Worm (Caenorhabditis elegans) whole organism, L4 larva: ENCODE data around the gene C28D4.5.

Experiments
- F26F4.8 ChIP-seq: fragments of 200-800 bp; sonication (Bioruptor generic); conservative IDR thresholded peaks from 2 replicates; pipeline ENCODE4 v1.3.6; 2022; ENCODE audit warnings: missing genetic modification characterization, missing compliant biosample characterization
- F44E2.7 ChIP-seq: fragments of 200-800 bp; sonication (Bioruptor generic); IDR thresholded peaks from 2 replicates; pipeline ENCODE4 v2.1.2; 2022; ENCODE audit warnings: missing genetic modification characterization, missing compliant biosample characterization
- Y105C5A.15 ChIP-seq: fragments of 200-800 bp; sonication (Bioruptor generic); IDR thresholded peaks from 2 replicates; pipeline ENCODE4 v1.3.6; 2022; ENCODE audit warnings: missing genetic modification characterization, missing compliant biosample characterization
- Y5F2A.4 ChIP-seq: fragments of 200-800 bp; sonication (Bioruptor generic); optimal IDR thresholded peaks from 2 replicates; lab custom pipeline; 2018; ENCODE audit warnings: mild to moderate bottlenecking, missing genetic modification characterization, missing compliant biosample characterization
- ZK337.2 ChIP-seq: fragments of 200-800 bp; sonication (Bioruptor generic); IDR thresholded peaks from 2 replicates; pipeline ENCODE4 v1.3.6; 2022; ENCODE audit warnings: missing genetic modification reagents, missing genetic modification characterization, missing compliant biosample characterization
- aha-1 ChIP-seq: fragments of 150-350 bp; peaks from one replicate; lab custom pipeline; 2014; ENCODE audit warnings: missing biosample characterization, missing genetic modification characterization
- aly-2 ChIP-seq: sonication (generic microtip); optimal IDR thresholded peaks from 2 replicates; lab custom pipeline; 2018; ENCODE audit warnings: missing biosample characterization, missing genetic modification characterization
- arid-1 ChIP-seq: fragments of 200-800 bp; sonication (Bioruptor generic); conservative IDR thresholded peaks from 2 replicates; pipeline ENCODE4 v1.3.6; 2022; ENCODE audit warnings: missing genetic modification reagents, missing genetic modification characterization, missing compliant biosample characterization
- ceh-44 ChIP-seq: fragments of 200-800 bp; sonication (Bioruptor generic); IDR thresholded peaks from 2 replicates; pipeline ENCODE4 v1.3.6; 2022; ENCODE audit warnings: missing genetic modification reagents, missing genetic modification characterization, missing compliant biosample characterization
- daf-16 ChIP-seq, 3 experiments: sonication (generic microtip); optimal IDR thresholded peaks; 2 replicates each; lab custom pipeline; 2016 to 2017; ENCODE audit warnings: missing genetic modification characterization in 3 of 3, missing genetic modification reagents in 3 of 3, mild to moderate bottlenecking in 2 of 3, missing compliant biosample characterization in 2 of 3, missing biosample characterization in 1 of 3, moderate library complexity in 1 of 3
- daf-19 ChIP-seq: fragments of 200-800 bp; sonication (Bioruptor generic); conservative IDR thresholded peaks from 2 replicates; pipeline ENCODE4 v1.3.6; 2022; ENCODE audit warnings: missing genetic modification characterization, missing compliant biosample characterization
- daf-8 ChIP-seq: fragments of 200-800 bp; sonication (Bioruptor generic); IDR thresholded peaks from 2 replicates; pipeline ENCODE4 v1.3.6; 2022; ENCODE audit warnings: missing genetic modification characterization, missing compliant biosample characterization
- dmd-6 ChIP-seq: fragments of 200-800 bp; sonication (Bioruptor generic); IDR thresholded peaks from 2 replicates; pipeline ENCODE4 v1.3.6; 2022; ENCODE audit warnings: missing genetic modification reagents, missing genetic modification characterization, missing compliant biosample characterization
- dve-1 ChIP-seq: sonication (generic microtip); optimal IDR thresholded peaks from 2 replicates; lab custom pipeline; 2017; ENCODE audit warnings: antibody characterized with exemption, mild to moderate bottlenecking, missing genetic modification characterization, missing compliant biosample characterization; ENCODE audit not compliant: insufficient read depth
- fos-1 ChIP-seq: fragments of 150-350 bp; optimal IDR thresholded peaks from 2 replicates; lab custom pipeline; 2014; ENCODE audit warnings: missing biosample characterization, missing genetic modification characterization
- gei-8 ChIP-seq: fragments of 200-800 bp; sonication (Bioruptor generic); optimal IDR thresholded peaks from 2 replicates; lab custom pipeline; 2018; ENCODE audit warnings: mild to moderate bottlenecking, missing genetic modification characterization, missing compliant biosample characterization
- hlh-30 ChIP-seq: sonication (generic microtip); optimal IDR thresholded peaks from 2 replicates; lab custom pipeline; 2017; ENCODE audit warnings: antibody characterized with exemption, mild to moderate bottlenecking, missing genetic modification characterization, missing compliant biosample characterization; ENCODE audit not compliant: insufficient read depth
- hmg-1.1 ChIP-seq: fragments of 200-800 bp; sonication (Bioruptor generic); IDR thresholded peaks from 2 replicates; pipeline ENCODE4 v1.3.6; 2022; ENCODE audit warnings: missing genetic modification reagents, missing genetic modification characterization, missing compliant biosample characterization
- lim-7 ChIP-seq: fragments of 200-800 bp; sonication (Bioruptor generic); IDR thresholded peaks from 2 replicates; pipeline ENCODE4 v1.3.6; 2022; ENCODE audit warnings: missing genetic modification characterization, missing compliant biosample characterization
- lin-1 ChIP-seq: fragments of 200-800 bp; sonication (Bioruptor generic); IDR thresholded peaks from 2 replicates; pipeline ENCODE4 v1.3.6; 2022; ENCODE audit warnings: missing genetic modification reagents, missing genetic modification characterization, missing compliant biosample characterization
- lin-15B ChIP-seq: fragments of 150-350 bp; sonication (generic microtip); optimal IDR thresholded peaks from 3 replicates; lab custom pipeline; 2014; ENCODE audit warnings: missing biosample characterization, missing genetic modification characterization
- lin-29 ChIP-seq: fragments of 200-800 bp; sonication (Bioruptor generic); IDR thresholded peaks from 2 replicates; pipeline ENCODE4 v1.3.6; 2022; ENCODE audit warnings: missing genetic modification reagents, missing genetic modification characterization, missing compliant biosample characterization
- lir-3 ChIP-seq: sonication (generic microtip); optimal IDR thresholded peaks from 2 replicates; lab custom pipeline; 2016; ENCODE audit warnings: mild to moderate bottlenecking, missing genetic modification characterization, missing compliant biosample characterization
- mdl-1 ChIP-seq, 2 experiments: fragments of 150-350 bp in 1 of 2; sonication (generic microtip) in 1 of 2; optimal IDR thresholded peaks; 2 replicates each; lab custom pipeline; 2014 to 2017; ENCODE audit warnings: missing biosample characterization in 2 of 2, missing genetic modification characterization in 2 of 2
- mes-2 ChIP-seq: sonication (generic microtip); optimal IDR thresholded peaks from 2 replicates; lab custom pipeline; 2016; ENCODE audit warnings: missing genotype, mild to moderate bottlenecking, missing genetic modification characterization, missing compliant biosample characterization; ENCODE audit not compliant: poor library complexity, severe bottlenecking
- mxl-2 ChIP-seq: fragments of 200-800 bp; sonication (Bioruptor generic); conservative IDR thresholded peaks from 2 replicates; pipeline ENCODE4 v1.3.6; 2022; ENCODE audit warnings: missing genetic modification reagents, missing genetic modification characterization, missing compliant biosample characterization
- mxl-3 ChIP-seq: fragments of 200-800 bp; sonication (Bioruptor generic); optimal IDR thresholded peaks from 2 replicates; lab custom pipeline; 2018; ENCODE audit warnings: mild to moderate bottlenecking, missing genetic modification characterization, missing compliant biosample characterization
- nhr-10 ChIP-seq: fragments of 150-350 bp; optimal IDR thresholded peaks from 2 replicates; lab custom pipeline; 2014; ENCODE audit warnings: missing biosample characterization, missing genetic modification characterization
- nhr-111 ChIP-seq: fragments of 200-800 bp; sonication (Bioruptor generic); optimal IDR thresholded peaks from 2 replicates; lab custom pipeline; 2018; ENCODE audit warnings: mild to moderate bottlenecking, missing genetic modification characterization, missing compliant biosample characterization
- nhr-25 ChIP-seq: sonication (generic microtip); optimal IDR thresholded peaks from 2 replicates; lab custom pipeline; 2017; ENCODE audit warnings: missing genetic modification characterization, mild to moderate bottlenecking, missing compliant biosample characterization, antibody characterized with exemption, moderate library complexity, borderline replicate concordance; ENCODE audit not compliant: insufficient read depth
- nhr-48 ChIP-seq: sonication (generic microtip); optimal IDR thresholded peaks from 2 replicates; lab custom pipeline; 2016; ENCODE audit warnings: mild to moderate bottlenecking, missing genetic modification characterization, missing compliant biosample characterization
- nhr-6 ChIP-seq: fragments of 150-350 bp; optimal IDR thresholded peaks from 2 replicates; lab custom pipeline; 2014; ENCODE audit warnings: missing biosample characterization, missing genetic modification characterization
- nhr-77 ChIP-seq: fragments of 150-350 bp; optimal IDR thresholded peaks from 2 replicates; lab custom pipeline; 2014; ENCODE audit warnings: missing biosample characterization, missing genetic modification characterization
- pha-4 ChIP-seq, 2 experiments: fragments of 150-350 bp in 1 of 2; fragments of 200-800 bp in 1 of 2; sonication (Bioruptor generic) in 1 of 2; IDR thresholded peaks in 1 of 2; optimal IDR thresholded peaks in 1 of 2; 2 replicates each; pipeline versions ENCODE4 v1.3.6 to Lab custom; 2014 to 2022; ENCODE audit warnings: missing genetic modification characterization in 2 of 2, missing genetic modification reagents in 2 of 2, missing biosample characterization in 1 of 2, missing compliant biosample characterization in 1 of 2
- saeg-2 ChIP-seq: fragments of 200-800 bp; sonication (Bioruptor generic); IDR thresholded peaks from 2 replicates; pipeline ENCODE4 v1.3.6; 2022; ENCODE audit warnings: missing genetic modification reagents, missing genetic modification characterization, missing compliant biosample characterization
- snpc-1.2 ChIP-seq: fragments of 200-800 bp; sonication (Bioruptor generic); IDR thresholded peaks from 2 replicates; pipeline ENCODE4 v1.3.6; 2022; ENCODE audit warnings: missing genetic modification reagents, missing genetic modification characterization, missing compliant biosample characterization
- snpc-4 ChIP-seq: fragments of 150-350 bp; optimal IDR thresholded peaks from 2 replicates; lab custom pipeline; 2014; ENCODE audit warnings: missing biosample characterization, missing genetic modification characterization
- spr-1 ChIP-seq: sonication (generic microtip); optimal IDR thresholded peaks from 2 replicates; lab custom pipeline; 2016; ENCODE audit warnings: mild to moderate bottlenecking, missing genetic modification characterization, missing compliant biosample characterization
- tra-1 ChIP-seq: fragments of 200-800 bp; sonication (Bioruptor generic); IDR thresholded peaks from 2 replicates; pipeline ENCODE4 v1.3.6; 2022; ENCODE audit warnings: missing genetic modification reagents, missing genetic modification characterization, missing compliant biosample characterization
- unc-39 ChIP-seq: sonication (generic microtip); optimal IDR thresholded peaks from 2 replicates; lab custom pipeline; 2017; ENCODE audit warnings: missing biosample characterization, missing genetic modification characterization
- unc-62 ChIP-seq, 3 experiments: fragments of 150-350 bp in 1 of 3; sonication (generic microtip); optimal IDR thresholded peaks in 2 of 3; peaks in 1 of 3; 1 replicate in 1 of 3; 2 replicates in 2 of 3; lab custom pipeline; 2014 to 2017; ENCODE audit warnings: missing biosample characterization in 3 of 3, missing genetic modification characterization in 3 of 3, missing genetic modification reagents in 3 of 3, missing genotype in 1 of 3
- zip-11 ChIP-seq: fragments of 200-800 bp; sonication (Bioruptor generic); IDR thresholded peaks from 2 replicates; pipeline ENCODE4 v1.3.6; 2022; ENCODE audit warnings: missing genetic modification characterization, missing compliant biosample characterization
- ztf-7 ChIP-seq: fragments of 150-350 bp; optimal IDR thresholded peaks from 2 replicates; lab custom pipeline; 2014; ENCODE audit warnings: missing biosample characterization, missing genetic modification characterization

C28D4.5 gene

ce11 chrIV:9724948-9725347 is 21.7 kb downstream of the C28D4.5 start, which contains the start of the genes nhr-138 and C28D4.18:
nhr-138 (plus strand) TSS chrIV:9725251.
C28D4.18 (plus strand) TSS chrIV:9725280.
- TF ChIP-seq aha-1 (tag; lab: Kevin White, UChicago) (peak; percentile 95), snpc-1.2 (GFP tag; lab: Robert Waterston, UW) (no peak)

ce11 chrIV:9723185-9723584 is 23.5 kb downstream of the C28D4.5 start:
- TF ChIP-seq gei-8 (GFP tag; lab: Kevin White, UChicago) (no peak), hmg-1.1 (GFP tag; lab: Robert Waterston, UW) (no peak), F26F4.8 (GFP tag; lab: Robert Waterston, UW) (no peak), mxl-3 (GFP tag; lab: Kevin White, UChicago) (no peak), nhr-111 (GFP tag; lab: Kevin White, UChicago) (no peak), aly-2 (tag; lab: Kevin White, UChicago) (no peak), zip-11 (GFP tag; lab: Robert Waterston, UW) (no peak), spr-1 (tag; lab: Kevin White, UChicago) (no peak), lin-15B (tag; lab: Kevin White, UChicago) (no peak), tra-1 (GFP tag; lab: Robert Waterston, UW) (no peak), ceh-44 (GFP tag; lab: Robert Waterston, UW) (no peak), snpc-1.2 (GFP tag; lab: Robert Waterston, UW) (no peak), daf-8 (GFP tag; lab: Robert Waterston, UW) (no peak), snpc-4 (tag; lab: Kevin White, UChicago) (no peak), nhr-6 (tag; lab: Kevin White, UChicago) (no peak), Y5F2A.4 (GFP tag; lab: Kevin White, UChicago) (no peak), daf-16 (GFP tag; optimal IDR thresholded peaks at IDR 0.05; lab: Kevin White, UChicago) (no peak), daf-16 (tag; optimal IDR thresholded peaks at IDR 0.05; lab: Kevin White, UChicago) (no peak)

- TF ChIP-seq fos-1 (tag; lab: Kevin White, UChicago) (no peak), mes-2 (tag; lab: Kevin White, UChicago) (no peak), unc-62 (GFP tag; optimal IDR thresholded peaks at IDR 0.05 in 1 of 2; lab: Kevin White, UChicago) (peak in 1 of 2 experiments; percentile 97), unc-62 (tag; optimal IDR thresholded peaks at IDR 0.05; lab: Kevin White, UChicago) (no peak), tra-1 (GFP tag; lab: Robert Waterston, UW) (peak; percentile 78), daf-19 (GFP tag; lab: Robert Waterston, UW) (no peak), nhr-10 (tag; lab: Kevin White, UChicago) (peak; percentile 27), arid-1 (GFP tag; lab: Robert Waterston, UW) (0 out of 2 replicates have a peak, but pooled peaks have one; percentile 12), Y105C5A.15 (GFP tag; lab: Robert Waterston, UW) (no peak), mdl-1 (tag; optimal IDR thresholded peaks at IDR 0.05; lab: Kevin White, UChicago) (peak; percentile 27 to 84), ZK337.2 (GFP tag; lab: Robert Waterston, UW) (no peak), lin-29 (GFP tag; lab: Robert Waterston, UW) (0 out of 2 replicates have a peak, but pooled peaks have one; percentile 14), nhr-77 (tag; lab: Kevin White, UChicago) (peak; percentile 31), nhr-25 (tag; lab: Kevin White, UChicago) (peak; percentile 65), pha-4 (GFP tag; IDR thresholded peaks at IDR 0.05; lab: Robert Waterston, UW) (0 out of 2 replicates have a peak, but pooled peaks have one; percentile 44), pha-4 (tag; optimal IDR thresholded peaks at IDR 0.05; lab: Kevin White, UChicago) (no peak), lin-1 (GFP tag; lab: Robert Waterston, UW) (peak; percentile 67), daf-16 (GFP tag; optimal IDR thresholded peaks at IDR 0.05; lab: Kevin White, UChicago) (no peak), daf-16 (tag; optimal IDR thresholded peaks at IDR 0.05; lab: Kevin White, UChicago) (peak; percentile 56), nhr-6 (tag; lab: Kevin White, UChicago) (peak; percentile 26), aha-1 (tag; lab: Kevin White, UChicago) (peak; percentile 100), unc-39 (no peak), hlh-30 (tag; lab: Kevin White, UChicago) (peak; percentile 62), ztf-7 (peak; percentile 15), lir-3 (tag; lab: Kevin White, UChicago) (no peak), ceh-44 (GFP tag; lab: Robert Waterston, UW) (no peak), mxl-2 (GFP tag; lab: Robert Waterston, UW) (no peak), lim-7 (GFP tag; lab: Robert Waterston, UW) (no peak), dmd-6 (peak; percentile 93), nhr-48 (tag; lab: Kevin White, UChicago) (peak; percentile 84), saeg-2 (GFP tag; lab: Robert Waterston, UW) (0 out of 2 replicates have a peak, but pooled peaks have one; percentile 31), mxl-3 (GFP tag; lab: Kevin White, UChicago) (peak; percentile 76), dve-1 (tag; lab: Kevin White, UChicago) (peak; percentile 87), F44E2.7 (no peak)
Observed at ce11 chrIV:9718396-9718795, 28.3 kb downstream of the C28D4.5 start.
